Fruit fly (Drosophila melanogaster): ENCODE results near the gene CG9259.

Gene CG9259

DNA sequence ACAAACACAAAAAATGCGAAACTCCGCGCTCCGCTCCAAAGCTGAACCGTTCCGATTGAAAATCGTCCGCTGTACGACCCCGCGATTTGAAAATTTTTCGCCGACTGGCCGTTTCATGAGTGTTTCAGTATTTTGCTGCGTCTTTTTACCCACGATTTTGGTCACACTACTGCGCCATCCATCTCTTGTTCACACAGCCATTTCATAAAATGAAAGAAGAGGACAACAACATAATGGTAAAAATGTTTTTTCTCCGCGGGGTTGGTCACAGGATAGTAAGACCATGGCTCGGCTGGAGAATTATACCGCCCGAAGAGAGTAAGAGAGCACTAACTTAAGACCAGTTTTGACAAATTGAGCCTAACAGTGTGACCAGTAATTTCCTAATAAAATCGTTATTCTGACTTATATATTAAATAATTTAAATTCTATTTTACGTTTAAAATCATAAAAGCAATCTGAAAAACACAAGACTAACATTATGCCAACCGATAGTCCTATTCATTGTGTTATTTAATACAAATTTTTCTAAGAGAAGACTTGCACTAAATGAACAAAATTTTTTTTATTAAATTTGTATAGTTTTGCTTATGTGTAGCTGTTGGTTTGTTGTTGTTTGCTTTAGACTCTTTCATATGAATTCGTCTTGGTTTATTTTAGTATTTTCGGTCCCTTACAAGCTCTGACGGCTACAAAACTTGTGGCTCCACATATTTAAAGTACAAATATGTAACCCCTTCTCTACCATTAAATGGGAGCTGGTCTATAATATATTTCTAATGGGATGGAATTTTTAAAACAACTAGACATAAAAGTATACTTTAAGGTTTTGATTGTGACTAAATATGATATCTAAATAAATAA lies 37.1 kb upstream of the CG9259 start, which contains the start of gene CG42238 (continued):
- TF ChIP-seq CG10209 (GFP tag; optimal IDR thresholded peaks at IDR 0.05) (no peak), CG12659 (GFP tag; optimal IDR thresholded peaks at IDR 0.05) (peak; percentile 46), ash1 (GFP tag; optimal IDR thresholded peaks at IDR 0.05) (peak; percentile 55), YL-1 (GFP tag; optimal IDR thresholded peaks at IDR 0.05) (no peak), ac (GFP tag; optimal IDR thresholded peaks at IDR 0.05) (no peak), NK7.1 (GFP tag; optimal IDR thresholded peaks at IDR 0.05) (no peak), CG16813 (GFP tag; IDR thresholded peaks at IDR 0.05; ENCODE audit: partially characterized antibody) (no peak; the same call in 2 of the 3 replicates), Nf-YA (GFP tag; IDR thresholded peaks at IDR 0.05) (0 out of 2 replicates have a peak, but pooled peaks have one; percentile 10), run (tag; optimal IDR thresholded peaks at IDR 0.05) (no peak), pros (GFP tag; optimal IDR thresholded peaks at IDR 0.05) (no peak), luna (GFP tag; optimal IDR thresholded peaks at IDR 0.05) (no peak), Doc3 (GFP tag; IDR thresholded peaks at IDR 0.05; ENCODE audit: partially characterized antibody) (no peak), prd (optimal IDR thresholded peaks at IDR 0.05) (no peak), prd (GFP tag; IDR thresholded peaks at IDR 0.05) (no peak), ind (GFP tag; optimal IDR thresholded peaks at IDR 0.05) (no peak), BEAF-32 (GFP tag; optimal IDR thresholded peaks at IDR 0.05) (peak; percentile 36), Ravus (GFP tag; IDR thresholded peaks at IDR 0.05) (no peak), Bgb (GFP tag; IDR thresholded peaks at IDR 0.05; ENCODE audit: partially characterized antibody) (peak; percentile 54; the same call in 1 of the 2 replicates), sob (GFP tag; IDR thresholded peaks at IDR 0.05) (0 out of 2 replicates have a peak, but pooled peaks have one; percentile 41), CG4328 (GFP tag; optimal IDR thresholded peaks at IDR 0.05) (no peak), CG8765 (GFP tag; IDR thresholded peaks at IDR 0.05) (no peak), Ada2b (GFP tag; IDR thresholded peaks at IDR 0.05) (no peak), B-H2 (GFP tag; optimal IDR thresholded peaks at IDR 0.05) (no peak), Six4 (GFP tag; optimal IDR thresholded peaks at IDR 0.05) (no peak), CG6254 (GFP tag; optimal IDR thresholded peaks at IDR 0.05) (no peak), Dip2 (GFP tag; IDR thresholded peaks at IDR 0.05) (no peak), CG3281 (GFP tag; optimal IDR thresholded peaks at IDR 0.05) (no peak), dati (GFP tag; IDR thresholded peaks at IDR 0.05) (no peak), CkIIα-i1 (GFP tag; IDR thresholded peaks at IDR 0.05) (no peak), hb (GFP tag; IDR thresholded peaks at IDR 0.05; ENCODE audit: partially characterized antibody) (no peak), cas (GFP tag; IDR thresholded peaks at IDR 0.05) (no peak), Dp (GFP tag; optimal IDR thresholded peaks at IDR 0.05) (peak; percentile 66), CG10462 (GFP tag; optimal IDR thresholded peaks at IDR 0.05) (no peak), grn (GFP tag; optimal IDR thresholded peaks at IDR 0.05) (no peak), crp (GFP tag; optimal IDR thresholded peaks at IDR 0.05) (no peak), CG14860 (GFP tag; IDR thresholded peaks at IDR 0.05; ENCODE audit: partially characterized antibody) (no peak), CG12236 (GFP tag; optimal IDR thresholded peaks at IDR 0.05) (no peak), CG10366 (GFP tag; IDR thresholded peaks at IDR 0.05) (no peak), CG13424 (tag; optimal IDR thresholded peaks at IDR 0.05) (no peak), CG18011 (GFP tag; optimal IDR thresholded peaks at IDR 0.05) (peak; percentile 96), hkb (optimal IDR thresholded peaks at IDR 0.05) (no peak), hkb (GFP tag; IDR thresholded peaks at IDR 0.05) (peak; percentile 3; the same call in 1 of the 2 replicates), CG14667 (GFP tag; IDR thresholded peaks at IDR 0.05) (no peak), CG34224 (GFP tag; IDR thresholded peaks at IDR 0.05; ENCODE audit: partially characterized antibody) (no peak; the same call in 2 of the 3 replicates), CG3847 (GFP tag; IDR thresholded peaks at IDR 0.05) (no peak; the same call in 1 of the 2 replicates), CG18619 (GFP tag; optimal IDR thresholded peaks at IDR 0.05) (no peak), dan (GFP tag; IDR thresholded peaks at IDR 0.05) (no peak), gcm2 (GFP tag; optimal IDR thresholded peaks at IDR 0.05) (no peak), cg (GFP tag; optimal IDR thresholded peaks at IDR 0.05) (no peak)

All from whole organism, embryonic.